Worm (Caenorhabditis elegans) whole organism, midembryonic: ENCODE results near the gene B0285.6.

Experiments
- T22C8.4 ChIP-seq: fragments of 200-800 bp; sonication (Bioruptor generic); IDR thresholded peaks from 2 replicates; pipeline ENCODE4 v1.3.6; 2022; ENCODE audit warnings: missing genetic modification characterization, missing compliant biosample characterization
- flt-1 ChIP-seq: fragments of 200-800 bp; sonication (Bioruptor generic); IDR thresholded peaks from 2 replicates; pipeline ENCODE4 v1.3.6; 2022; ENCODE audit warnings: missing genetic modification characterization, missing compliant biosample characterization
- med-1 ChIP-seq: sonication (generic microtip); optimal IDR thresholded peaks from 2 replicates; lab custom pipeline; 2017; ENCODE audit warnings: missing genetic modification characterization, mild to moderate bottlenecking, missing compliant biosample characterization, antibody characterized with exemption, missing genetic modification reagents; ENCODE audit not compliant: insufficient read depth
- ztf-23 ChIP-seq: fragments of 200-800 bp; sonication (Bioruptor generic); IDR thresholded peaks from 2 replicates; pipeline ENCODE4 v1.3.6; 2022; ENCODE audit warnings: missing genetic modification reagents, missing genetic modification characterization, missing compliant biosample characterization
- ztf-29 ChIP-seq: fragments of 200-800 bp; sonication (Bioruptor generic); IDR thresholded peaks from 2 replicates; pipeline ENCODE4 v1.3.6; 2022; ENCODE audit warnings: missing genetic modification reagents, missing genetic modification characterization, missing compliant biosample characterization

DNA sequence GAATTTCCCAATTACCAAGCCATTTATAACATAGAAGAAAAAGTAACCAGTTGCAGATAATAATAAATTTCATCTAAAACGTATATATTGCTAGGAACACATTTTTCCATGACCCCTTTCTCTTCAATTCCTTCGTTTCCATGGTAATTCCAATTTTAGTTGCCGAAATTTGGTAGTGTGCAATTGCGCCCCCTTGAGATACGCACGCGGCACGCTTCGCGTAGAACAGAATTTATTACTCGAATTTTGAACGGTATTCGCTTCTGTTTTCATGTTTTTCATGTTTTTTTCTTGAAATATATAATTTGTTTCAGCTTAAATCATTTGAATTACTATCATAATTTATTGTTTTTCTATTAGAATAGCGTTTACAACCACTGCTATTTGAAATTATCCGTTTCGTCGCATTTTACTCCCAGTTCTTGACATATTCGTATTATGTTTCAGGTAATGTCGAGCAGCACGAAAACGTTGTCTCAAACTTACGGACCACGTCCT lies 54.5 kb downstream of the B0285.6 start, which contains the start of the genes R07E5.17 and snfc-5:
- TF ChIP-seq T22C8.4 (no peak), ztf-23 (GFP tag; lab: Robert Waterston, UW) (no peak), med-1 (GFP tag; lab: Kevin White, UChicago) (no peak), flt-1 (no peak), ztf-29 (GFP tag; lab: Robert Waterston, UW) (no peak)
